Worm (Caenorhabditis elegans) whole organism, mixed stage, embryonic: Measurements from ENCODE around the gene srh-187.

Experiments
- nhr-28 ChIP-seq: fragments of 150-350 bp; optimal IDR thresholded peaks from 2 replicates; lab custom pipeline; 2014; ENCODE audit warnings: missing biosample characterization, missing genetic modification characterization
- tbx-8 ChIP-seq: fragments of 200-800 bp; sonication (Bioruptor generic); optimal IDR thresholded peaks from 2 replicates; lab custom pipeline; 2018; ENCODE audit warnings: mild to moderate bottlenecking, missing genetic modification characterization, moderate library complexity, missing compliant biosample characterization
- unc-62 ChIP-seq: fragments of 150-350 bp; optimal IDR thresholded peaks from 2 replicates; lab custom pipeline; 2014; ENCODE audit warnings: missing biosample characterization, missing genetic modification reagents, missing genetic modification characterization

DNA sequence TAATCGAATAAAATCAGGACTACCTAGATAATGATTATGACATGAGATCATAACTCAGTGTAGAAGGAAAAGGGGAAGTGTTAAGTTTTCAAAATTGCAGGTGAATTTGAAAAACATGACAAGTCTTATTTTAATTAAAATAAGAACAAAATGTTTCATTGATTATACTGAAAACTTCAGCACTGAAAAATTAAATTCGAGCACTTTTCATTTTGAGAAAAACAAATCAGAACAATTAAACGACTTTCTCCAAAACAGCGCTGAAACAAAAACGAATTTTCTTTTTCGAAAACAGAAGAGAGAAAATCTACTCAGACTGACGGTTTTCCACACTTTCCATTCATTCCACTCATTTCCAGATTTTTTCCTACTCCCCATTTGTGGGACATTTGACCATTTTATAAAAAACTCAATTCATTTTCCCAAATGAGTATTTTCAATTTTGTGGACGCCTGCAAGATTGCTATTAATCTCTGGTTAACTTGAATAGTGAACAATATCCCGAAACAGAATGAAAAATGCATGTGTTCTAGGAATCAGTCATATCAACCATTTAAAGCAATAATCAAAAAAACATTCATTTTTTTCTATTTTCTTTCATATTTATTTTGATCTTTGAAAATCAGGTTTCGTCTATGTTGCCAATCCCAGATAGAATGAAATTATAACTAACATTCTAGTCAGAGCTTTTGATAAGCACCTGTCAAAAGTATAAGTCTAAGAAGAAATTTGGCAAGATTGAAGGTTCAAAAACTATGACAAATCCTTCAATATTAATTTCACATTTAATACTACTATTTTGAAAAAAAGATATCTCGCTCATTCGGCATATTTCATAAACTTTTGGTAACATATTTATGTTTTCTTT lies 12.7 kb upstream of the srh-187 start, which contains the start of the genes srh-231 and srh-275:
- TF ChIP-seq unc-62: no peak
- no peak for TF ChIP-seq tbx-8 (GFP tag; lab: Kevin White, UChicago)
- TF ChIP-seq nhr-28 (tag; lab: Kevin White, UChicago): no peak
